Worm (Caenorhabditis elegans) whole organism, midembryonic: ENCODE data around the gene mans-3.

Source experiments
- T22C8.4 ChIP-seq: fragments of 200-800 bp; sonication (Bioruptor generic); IDR thresholded peaks from 2 replicates; pipeline ENCODE4 v1.3.6; 2022; ENCODE audit warnings: missing genetic modification characterization, missing compliant biosample characterization
- cog-1 ChIP-seq: sonication (generic microtip); optimal IDR thresholded peaks from 2 replicates; lab custom pipeline; 2016; ENCODE audit warnings: missing genetic modification characterization, missing compliant biosample characterization
- flt-1 ChIP-seq: fragments of 200-800 bp; sonication (Bioruptor generic); IDR thresholded peaks from 2 replicates; pipeline ENCODE4 v1.3.6; 2022; ENCODE audit warnings: missing genetic modification characterization, missing compliant biosample characterization
- klf-2 ChIP-seq: fragments of 200-800 bp; sonication (Bioruptor generic); conservative IDR thresholded peaks from 2 replicates; pipeline ENCODE4 v1.3.6; 2022; ENCODE audit warnings: missing genetic modification reagents, missing genetic modification characterization, missing compliant biosample characterization
- med-1 ChIP-seq: sonication (generic microtip); optimal IDR thresholded peaks from 2 replicates; lab custom pipeline; 2017; ENCODE audit warnings: missing genetic modification characterization, mild to moderate bottlenecking, missing compliant biosample characterization, antibody characterized with exemption, missing genetic modification reagents; ENCODE audit not compliant: insufficient read depth
- ref-1 ChIP-seq: fragments of 200-800 bp; sonication (Bioruptor generic); conservative IDR thresholded peaks from 2 replicates; pipeline ENCODE4 v1.3.6; 2022; ENCODE audit warnings: missing genetic modification reagents, missing genetic modification characterization, missing compliant biosample characterization
- tab-1 ChIP-seq: fragments of 200-800 bp; sonication (Bioruptor generic); IDR thresholded peaks from 2 replicates; pipeline ENCODE4 v1.3.6; 2022; ENCODE audit warnings: missing genetic modification characterization, missing compliant biosample characterization
- ztf-23 ChIP-seq: fragments of 200-800 bp; sonication (Bioruptor generic); IDR thresholded peaks from 2 replicates; pipeline ENCODE4 v1.3.6; 2022; ENCODE audit warnings: missing genetic modification reagents, missing genetic modification characterization, missing compliant biosample characterization
- ztf-29 ChIP-seq: fragments of 200-800 bp; sonication (Bioruptor generic); IDR thresholded peaks from 2 replicates; pipeline ENCODE4 v1.3.6; 2022; ENCODE audit warnings: missing genetic modification reagents, missing genetic modification characterization, missing compliant biosample characterization

Gene mans-3

ce11 chrX:5159645-5160044 lies 5.5 kb upstream of the mans-3 start, which contains the start of gene C31H2.4:
Gene C31H2.4, minus strand, starts transcription at chrX:5159663.
- TF ChIP-seq klf-2 (GFP tag; lab: Robert Waterston, UW): no peak
- TF ChIP-seq ztf-29 (GFP tag; lab: Robert Waterston, UW): no peak
- no peak for TF ChIP-seq flt-1 (GFP tag; lab: Robert Waterston, UW)
- no peak for TF ChIP-seq ref-1
- no peak for TF ChIP-seq cog-1 (tag; lab: Kevin White, UChicago)
- TF ChIP-seq med-1 (GFP tag; lab: Kevin White, UChicago): no peak
- TF ChIP-seq tab-1 (GFP tag; lab: Robert Waterston, UW): no peak
- TF ChIP-seq ztf-23 (GFP tag; lab: Robert Waterston, UW): no peak
- no peak for TF ChIP-seq T22C8.4 (GFP tag; lab: Robert Waterston, UW)

ce11 chrX:5162755-5163154 lies 2.4 kb upstream of the mans-3 start, which contains the start of gene EGAP5.1:
Gene EGAP5.1, plus strand, starts transcription at chrX:5163055.
- TF ChIP-seq tab-1 (GFP tag; lab: Robert Waterston, UW) (no peak), flt-1 (GFP tag; lab: Robert Waterston, UW) (no peak), ztf-29 (GFP tag; lab: Robert Waterston, UW) (no peak), cog-1 (tag; lab: Kevin White, UChicago) (no peak), T22C8.4 (GFP tag; lab: Robert Waterston, UW) (no peak), klf-2 (GFP tag; lab: Robert Waterston, UW) (no peak), ztf-23 (GFP tag; lab: Robert Waterston, UW) (no peak), ref-1 (no peak), med-1 (GFP tag; lab: Kevin White, UChicago) (no peak)

ce11 chrX:5164054-5164453 lies 1.1 kb upstream of the mans-3 start:
- TF ChIP-seq ref-1 (no peak), ztf-23 (GFP tag; lab: Robert Waterston, UW) (no peak), cog-1 (tag; lab: Kevin White, UChicago) (no peak), ztf-29 (GFP tag; lab: Robert Waterston, UW) (no peak), T22C8.4 (GFP tag; lab: Robert Waterston, UW) (no peak), klf-2 (GFP tag; lab: Robert Waterston, UW) (no peak), flt-1 (GFP tag; lab: Robert Waterston, UW) (no peak), med-1 (GFP tag; lab: Kevin White, UChicago) (no peak), tab-1 (GFP tag; lab: Robert Waterston, UW) (no peak)

ce11 chrX:5168770-5169169 lies 3.6 kb downstream of the mans-3 start:
- TF ChIP-seq tab-1 (GFP tag; lab: Robert Waterston, UW) (no peak), cog-1 (tag; lab: Kevin White, UChicago) (no peak), ref-1 (no peak), T22C8.4 (GFP tag; lab: Robert Waterston, UW) (no peak), ztf-23 (GFP tag; lab: Robert Waterston, UW) (no peak), ztf-29 (GFP tag; lab: Robert Waterston, UW) (no peak), klf-2 (GFP tag; lab: Robert Waterston, UW) (no peak), flt-1 (GFP tag; lab: Robert Waterston, UW) (no peak), med-1 (GFP tag; lab: Kevin White, UChicago) (no peak)

- TF ChIP-seq ztf-29 (GFP tag; lab: Robert Waterston, UW): no peak
- TF ChIP-seq flt-1 (GFP tag; lab: Robert Waterston, UW): no peak
- no peak for TF ChIP-seq tab-1 (GFP tag; lab: Robert Waterston, UW)
- TF ChIP-seq ztf-23 (GFP tag; lab: Robert Waterston, UW): no peak
- TF ChIP-seq med-1 (GFP tag; lab: Kevin White, UChicago): no peak
- no peak for TF ChIP-seq ref-1
- TF ChIP-seq cog-1 (tag; lab: Kevin White, UChicago): no peak
- no peak for TF ChIP-seq klf-2 (GFP tag; lab: Robert Waterston, UW)
- no peak for TF ChIP-seq T22C8.4 (GFP tag; lab: Robert Waterston, UW)
Measured at ce11 chrX:5171085-5171484, 5.9 kb downstream of the mans-3 start, which contains the start of gene T03G11.10. Gene T03G11.10, minus strand, starts transcription at chrX:5171185.

- TF ChIP-seq ref-1 (no peak), ztf-23 (GFP tag; lab: Robert Waterston, UW) (no peak), cog-1 (tag; lab: Kevin White, UChicago) (no peak), med-1 (GFP tag; lab: Kevin White, UChicago) (no peak), ztf-29 (GFP tag; lab: Robert Waterston, UW) (no peak), flt-1 (GFP tag; lab: Robert Waterston, UW) (no peak), klf-2 (GFP tag; lab: Robert Waterston, UW) (no peak), tab-1 (GFP tag; lab: Robert Waterston, UW) (no peak), T22C8.4 (GFP tag; lab: Robert Waterston, UW) (no peak)
Measured at ce11 chrX:5174256-5174655, 9.1 kb downstream of the mans-3 start, which contains the start of gene zchc-1A. Gene zchc-1A, plus strand, starts transcription at chrX:5174369.

- TF ChIP-seq T22C8.4 (GFP tag; lab: Robert Waterston, UW) (no peak), tab-1 (GFP tag; lab: Robert Waterston, UW) (no peak), ztf-23 (GFP tag; lab: Robert Waterston, UW) (no peak), klf-2 (GFP tag; lab: Robert Waterston, UW) (no peak), flt-1 (GFP tag; lab: Robert Waterston, UW) (no peak), ztf-29 (GFP tag; lab: Robert Waterston, UW) (no peak), med-1 (GFP tag; lab: Kevin White, UChicago) (no peak), cog-1 (tag; lab: Kevin White, UChicago) (no peak), ref-1 (no peak)
Measured at ce11 chrX:5179050-5179449, 13.9 kb downstream of the mans-3 start, which contains the start of gene metl-9. Gene metl-9, minus strand, starts transcription at chrX:5179150.

- TF ChIP-seq T22C8.4 (GFP tag; lab: Robert Waterston, UW): no peak
- TF ChIP-seq med-1 (GFP tag; lab: Kevin White, UChicago): no peak
- TF ChIP-seq ztf-23 (GFP tag; lab: Robert Waterston, UW): no peak
- no peak for TF ChIP-seq tab-1 (GFP tag; lab: Robert Waterston, UW)
- no peak for TF ChIP-seq cog-1 (tag; lab: Kevin White, UChicago)
- TF ChIP-seq ref-1: no peak
- no peak for TF ChIP-seq flt-1 (GFP tag; lab: Robert Waterston, UW)
- no peak for TF ChIP-seq ztf-29 (GFP tag; lab: Robert Waterston, UW)
- TF ChIP-seq klf-2 (GFP tag; lab: Robert Waterston, UW): no peak
Measured at ce11 chrX:5179874-5180273, 14.7 kb downstream of the mans-3 start, which contains the start of gene sru-48. Gene sru-48, plus strand, starts transcription at chrX:5180174.
